Fruit fly (Drosophila melanogaster) whole organism: ENCODE results near the gene Muc26B.

ENCODE experiments used
- CG8478 ChIP-seq: fragments of >200 bp; optimal IDR thresholded peaks from 2 replicates; lab custom pipeline; 2018; ENCODE audit warnings: inconsistent platforms
- Dll ChIP-seq: fragments of >200 bp; optimal IDR thresholded peaks from 2 replicates; lab custom pipeline; 2017
- usp ChIP-seq: fragments of >200 bp; optimal IDR thresholded peaks from 2 replicates; lab custom pipeline; 2017; ENCODE audit warnings: missing biosample characterization, missing genetic modification characterization, mixed read lengths

- TF ChIP-seq usp, result no peak
- TF ChIP-seq CG8478, result no peak
- peak; percentile 3 for TF ChIP-seq Dll (lab: Kevin White, UChicago)
Observed at dm6 chr2L:6178740-6179633, 27.2 kb downstream of the Muc26B start, which contains the start of gene smal.
